Worm (Caenorhabditis elegans) whole organism, L4 larva: ENCODE measurements around the gene srz-11.

ENCODE experiments used
- R02D3.7 ChIP-seq: fragments of 150-350 bp; sonication (generic microtip); optimal IDR thresholded peaks from 3 replicates; lab custom pipeline; 2014; ENCODE audit warnings: missing biosample characterization, missing genetic modification characterization
- Y105C5A.15 ChIP-seq: fragments of 200-800 bp; sonication (Bioruptor generic); IDR thresholded peaks from 2 replicates; pipeline ENCODE4 v1.3.6; 2022; ENCODE audit warnings: missing genetic modification characterization, missing compliant biosample characterization
- Y5F2A.4 ChIP-seq: fragments of 200-800 bp; sonication (Bioruptor generic); optimal IDR thresholded peaks from 2 replicates; lab custom pipeline; 2018; ENCODE audit warnings: mild to moderate bottlenecking, missing genetic modification characterization, missing compliant biosample characterization
- Y75B8A.6 ChIP-seq: fragments of 200-800 bp; sonication (Bioruptor generic); IDR thresholded peaks from 2 replicates; pipeline ENCODE4 v1.3.6; 2022; ENCODE audit warnings: missing genetic modification reagents, missing genetic modification characterization, missing compliant biosample characterization
- ZK337.2 ChIP-seq: fragments of 200-800 bp; sonication (Bioruptor generic); IDR thresholded peaks from 2 replicates; pipeline ENCODE4 v1.3.6; 2022; ENCODE audit warnings: missing genetic modification reagents, missing genetic modification characterization, missing compliant biosample characterization
- ZK546.5 ChIP-seq, 2 experiments: sonication (generic microtip); optimal IDR thresholded peaks; 2 replicates each; lab custom pipeline; 2017; ENCODE audit warnings: missing biosample characterization in 2 of 2, missing genetic modification characterization in 2 of 2
- aha-1 ChIP-seq: fragments of 150-350 bp; peaks from one replicate; lab custom pipeline; 2014; ENCODE audit warnings: missing biosample characterization, missing genetic modification characterization
- aly-2 ChIP-seq: sonication (generic microtip); optimal IDR thresholded peaks from 2 replicates; lab custom pipeline; 2018; ENCODE audit warnings: missing biosample characterization, missing genetic modification characterization
- arid-1 ChIP-seq: fragments of 200-800 bp; sonication (Bioruptor generic); conservative IDR thresholded peaks from 2 replicates; pipeline ENCODE4 v1.3.6; 2022; ENCODE audit warnings: missing genetic modification reagents, missing genetic modification characterization, missing compliant biosample characterization
- ceh-28 ChIP-seq: fragments of 150-350 bp; optimal IDR thresholded peaks from 2 replicates; lab custom pipeline; 2014; ENCODE audit warnings: missing biosample characterization, missing genetic modification reagents, missing genetic modification characterization
- ceh-82 ChIP-seq: sonication (generic microtip); optimal IDR thresholded peaks from 2 replicates; lab custom pipeline; 2017; ENCODE audit warnings: missing biosample characterization, missing genetic modification characterization
- ces-1 ChIP-seq: fragments of 150-350 bp; sonication (generic microtip); optimal IDR thresholded peaks from 4 replicates; lab custom pipeline; 2014; ENCODE audit warnings: missing biosample characterization, missing genetic modification reagents, missing genetic modification characterization
- ctbp-1 ChIP-seq: fragments of 200-800 bp; sonication (Bioruptor generic); IDR thresholded peaks from 2 replicates; pipeline ENCODE4 v1.3.6; 2022; ENCODE audit warnings: missing genetic modification reagents, missing genetic modification characterization, missing compliant biosample characterization
- daf-8 ChIP-seq: fragments of 200-800 bp; sonication (Bioruptor generic); IDR thresholded peaks from 2 replicates; pipeline ENCODE4 v1.3.6; 2022; ENCODE audit warnings: missing genetic modification characterization, missing compliant biosample characterization
- dmd-6 ChIP-seq: fragments of 200-800 bp; sonication (Bioruptor generic); IDR thresholded peaks from 2 replicates; pipeline ENCODE4 v1.3.6; 2022; ENCODE audit warnings: missing genetic modification reagents, missing genetic modification characterization, missing compliant biosample characterization
- dmd-8 ChIP-seq: fragments of 200-800 bp; sonication (Bioruptor generic); IDR thresholded peaks from 2 replicates; pipeline ENCODE4 v1.3.6; 2022; ENCODE audit warnings: missing genetic modification characterization, missing compliant biosample characterization
- dmd-9 ChIP-seq: fragments of 200-800 bp; sonication (Bioruptor generic); IDR thresholded peaks from 2 replicates; pipeline ENCODE4 v1.3.6; 2022; ENCODE audit warnings: missing genetic modification reagents, missing genetic modification characterization, missing compliant biosample characterization
- duxl-1 ChIP-seq: sonication (generic microtip); optimal IDR thresholded peaks from 2 replicates; lab custom pipeline; 2016; ENCODE audit warnings: mild to moderate bottlenecking, missing genetic modification characterization, moderate library complexity, missing compliant biosample characterization; ENCODE audit not compliant: poor library complexity
- fkh-10 ChIP-seq: fragments of 150-350 bp; optimal IDR thresholded peaks from 2 replicates; lab custom pipeline; 2014; ENCODE audit warnings: missing biosample characterization, missing genetic modification reagents, missing genetic modification characterization
- fos-1 ChIP-seq: fragments of 150-350 bp; optimal IDR thresholded peaks from 2 replicates; lab custom pipeline; 2014; ENCODE audit warnings: missing biosample characterization, missing genetic modification characterization
- gei-8 ChIP-seq: fragments of 200-800 bp; sonication (Bioruptor generic); optimal IDR thresholded peaks from 2 replicates; lab custom pipeline; 2018; ENCODE audit warnings: mild to moderate bottlenecking, missing genetic modification characterization, missing compliant biosample characterization
- lim-7 ChIP-seq: fragments of 200-800 bp; sonication (Bioruptor generic); IDR thresholded peaks from 2 replicates; pipeline ENCODE4 v1.3.6; 2022; ENCODE audit warnings: missing genetic modification characterization, missing compliant biosample characterization
- lin-1 ChIP-seq: fragments of 200-800 bp; sonication (Bioruptor generic); IDR thresholded peaks from 2 replicates; pipeline ENCODE4 v1.3.6; 2022; ENCODE audit warnings: missing genetic modification reagents, missing genetic modification characterization, missing compliant biosample characterization
- lin-13 ChIP-seq: fragments of 150-350 bp; optimal IDR thresholded peaks from 2 replicates; lab custom pipeline; 2014; ENCODE audit warnings: missing biosample characterization, missing genetic modification reagents, missing genetic modification characterization
- lin-29 ChIP-seq: fragments of 200-800 bp; sonication (Bioruptor generic); IDR thresholded peaks from 2 replicates; pipeline ENCODE4 v1.3.6; 2022; ENCODE audit warnings: missing genetic modification reagents, missing genetic modification characterization, missing compliant biosample characterization
- lin-38 ChIP-seq: fragments of 200-800 bp; sonication (Bioruptor generic); IDR thresholded peaks from 2 replicates; pipeline ENCODE4 v1.3.6; 2022; ENCODE audit warnings: missing genetic modification reagents, missing genetic modification characterization, missing compliant biosample characterization
- lin-39 ChIP-seq: fragments of 150-350 bp; optimal IDR thresholded peaks from 2 replicates; lab custom pipeline; 2014; ENCODE audit warnings: missing biosample characterization, missing genetic modification reagents, missing genetic modification characterization
- lsy-2 ChIP-seq, 2 experiments: fragments of 150-350 bp in 1 of 2; sonication (generic microtip) in 1 of 2; optimal IDR thresholded peaks; 2 replicates each; lab custom pipeline; 2014 to 2017; ENCODE audit warnings: missing biosample characterization in 2 of 2, missing genetic modification characterization in 2 of 2
- mdl-1 ChIP-seq, 2 experiments: fragments of 150-350 bp in 1 of 2; sonication (generic microtip) in 1 of 2; optimal IDR thresholded peaks; 2 replicates each; lab custom pipeline; 2014 to 2017; ENCODE audit warnings: missing biosample characterization in 2 of 2, missing genetic modification characterization in 2 of 2
- mdt-29 ChIP-seq: fragments of 200-800 bp; sonication (Bioruptor generic); IDR thresholded peaks from 2 replicates; pipeline ENCODE4 v1.3.6; 2022; ENCODE audit warnings: missing genetic modification reagents, missing genetic modification characterization, missing compliant biosample characterization
- mxl-2 ChIP-seq: fragments of 200-800 bp; sonication (Bioruptor generic); conservative IDR thresholded peaks from 2 replicates; pipeline ENCODE4 v1.3.6; 2022; ENCODE audit warnings: missing genetic modification reagents, missing genetic modification characterization, missing compliant biosample characterization
- mxl-3 ChIP-seq: fragments of 200-800 bp; sonication (Bioruptor generic); optimal IDR thresholded peaks from 2 replicates; lab custom pipeline; 2018; ENCODE audit warnings: mild to moderate bottlenecking, missing genetic modification characterization, missing compliant biosample characterization
- nhr-102 ChIP-seq: sonication (generic microtip); optimal IDR thresholded peaks from 2 replicates; lab custom pipeline; 2016; ENCODE audit warnings: mild to moderate bottlenecking, missing genetic modification characterization, moderate library complexity, missing compliant biosample characterization
- nhr-28 ChIP-seq: fragments of 150-350 bp; optimal IDR thresholded peaks from 2 replicates; lab custom pipeline; 2014; ENCODE audit warnings: missing biosample characterization, missing genetic modification characterization
- nhr-41 ChIP-seq: fragments of 200-800 bp; sonication (Bioruptor generic); IDR thresholded peaks from 2 replicates; pipeline ENCODE4 v1.3.6; 2022; ENCODE audit warnings: missing genetic modification reagents, missing genetic modification characterization, missing compliant biosample characterization
- nhr-48 ChIP-seq: sonication (generic microtip); optimal IDR thresholded peaks from 2 replicates; lab custom pipeline; 2016; ENCODE audit warnings: mild to moderate bottlenecking, missing genetic modification characterization, missing compliant biosample characterization
- nhr-6 ChIP-seq: fragments of 150-350 bp; optimal IDR thresholded peaks from 2 replicates; lab custom pipeline; 2014; ENCODE audit warnings: missing biosample characterization, missing genetic modification characterization
- pha-4 ChIP-seq, 2 experiments: fragments of 150-350 bp in 1 of 2; fragments of 200-800 bp in 1 of 2; sonication (Bioruptor generic) in 1 of 2; IDR thresholded peaks in 1 of 2; optimal IDR thresholded peaks in 1 of 2; 2 replicates each; pipeline versions ENCODE4 v1.3.6 to Lab custom; 2014 to 2022; ENCODE audit warnings: missing genetic modification characterization in 2 of 2, missing genetic modification reagents in 2 of 2, missing biosample characterization in 1 of 2, missing compliant biosample characterization in 1 of 2
- php-3 ChIP-seq: fragments of 200-800 bp; sonication (Bioruptor generic); IDR thresholded peaks from 2 replicates; pipeline ENCODE4 v1.3.6; 2022; ENCODE audit warnings: missing genetic modification reagents, missing genetic modification characterization, missing compliant biosample characterization
- pqm-1 ChIP-seq: sonication (generic microtip); optimal IDR thresholded peaks from 2 replicates; lab custom pipeline; 2017; ENCODE audit warnings: missing biosample characterization, missing genetic modification characterization
- sdz-12 ChIP-seq: fragments of 200-800 bp; sonication (Bioruptor generic); optimal IDR thresholded peaks from 2 replicates; lab custom pipeline; 2018; ENCODE audit warnings: mild to moderate bottlenecking, missing genetic modification characterization, missing compliant biosample characterization
- snpc-4 ChIP-seq: fragments of 150-350 bp; optimal IDR thresholded peaks from 2 replicates; lab custom pipeline; 2014; ENCODE audit warnings: missing biosample characterization, missing genetic modification characterization
- spr-1 ChIP-seq: sonication (generic microtip); optimal IDR thresholded peaks from 2 replicates; lab custom pipeline; 2016; ENCODE audit warnings: mild to moderate bottlenecking, missing genetic modification characterization, missing compliant biosample characterization
- unc-39 ChIP-seq: sonication (generic microtip); optimal IDR thresholded peaks from 2 replicates; lab custom pipeline; 2017; ENCODE audit warnings: missing biosample characterization, missing genetic modification characterization
- unc-62 ChIP-seq, 3 experiments: fragments of 150-350 bp in 1 of 3; sonication (generic microtip); optimal IDR thresholded peaks in 2 of 3; peaks in 1 of 3; 1 replicate in 1 of 3; 2 replicates in 2 of 3; lab custom pipeline; 2014 to 2017; ENCODE audit warnings: missing biosample characterization in 3 of 3, missing genetic modification characterization in 3 of 3, missing genetic modification reagents in 3 of 3, missing genotype in 1 of 3
- zip-11 ChIP-seq: fragments of 200-800 bp; sonication (Bioruptor generic); IDR thresholded peaks from 2 replicates; pipeline ENCODE4 v1.3.6; 2022; ENCODE audit warnings: missing genetic modification characterization, missing compliant biosample characterization
- zip-2 ChIP-seq: fragments of 150-350 bp; optimal IDR thresholded peaks from 2 replicates; lab custom pipeline; 2014; ENCODE audit warnings: missing biosample characterization, missing genetic modification characterization
- ztf-11 ChIP-seq: fragments of 150-350 bp; optimal IDR thresholded peaks from 2 replicates; lab custom pipeline; 2014; ENCODE audit warnings: missing biosample characterization, missing genetic modification characterization
- ztf-7 ChIP-seq: fragments of 150-350 bp; optimal IDR thresholded peaks from 2 replicates; lab custom pipeline; 2014; ENCODE audit warnings: missing biosample characterization, missing genetic modification characterization

srz-11 gene

ce11 chrV:15187083-15188057, 24.5 kb downstream of the srz-11 start, which contains the start of the genes cyn-7 and bath-36 (continued):
- no peak for TF ChIP-seq dmd-9
- TF ChIP-seq ztf-7: peak; percentile 48
- no peak for TF ChIP-seq dmd-8
- TF ChIP-seq nhr-28 (tag; lab: Kevin White, UChicago): peak; percentile 97
- 0 out of 2 replicates have a peak, but pooled peaks have one; percentile 28 for TF ChIP-seq arid-1 (GFP tag; lab: Robert Waterston, UW)
- peak; percentile 92 for TF ChIP-seq aha-1
- TF ChIP-seq ces-1: no peak
- peak; percentile 22 for TF ChIP-seq spr-1 (tag; lab: Kevin White, UChicago)
- no peak for TF ChIP-seq snpc-4 (tag; lab: Kevin White, UChicago)
- peak; percentile 71; the same call in 1 of the 2 replicates for TF ChIP-seq mdt-29 (GFP tag; lab: Robert Waterston, UW)
- no peak for TF ChIP-seq unc-39 (tag; lab: Kevin White, UChicago)
- no peak for TF ChIP-seq fos-1 (tag; lab: Kevin White, UChicago)
- no peak for TF ChIP-seq zip-11 (GFP tag; lab: Robert Waterston, UW)
- TF ChIP-seq Y75B8A.6 (GFP tag; lab: Robert Waterston, UW): no peak
- no peak for TF ChIP-seq lin-29
- peak in 1 of 2 experiments; percentile 55 for TF ChIP-seq mdl-1 (tag; optimal IDR thresholded peaks at IDR 0.05; lab: Kevin White, UChicago)
- TF ChIP-seq lim-7 (GFP tag; lab: Robert Waterston, UW): no peak
- TF ChIP-seq ZK337.2 (GFP tag; lab: Robert Waterston, UW): no peak
- TF ChIP-seq pha-4 (GFP tag; IDR thresholded peaks at IDR 0.05; lab: Robert Waterston, UW): 0 out of 2 replicates have a peak, but pooled peaks have one; percentile 37
- TF ChIP-seq pha-4 (tag; optimal IDR thresholded peaks at IDR 0.05; lab: Kevin White, UChicago): peak; percentile 38
- TF ChIP-seq lin-1 (GFP tag; lab: Robert Waterston, UW): no peak
- peak; percentile 78 for TF ChIP-seq mxl-3 (GFP tag; lab: Kevin White, UChicago)
- peak; percentile 75 for TF ChIP-seq dmd-6 (GFP tag; lab: Robert Waterston, UW)
- no peak for TF ChIP-seq mxl-2
- TF ChIP-seq Y5F2A.4 (GFP tag; lab: Kevin White, UChicago): no peak
- TF ChIP-seq ceh-82 (tag; lab: Kevin White, UChicago): no peak
- no peak for TF ChIP-seq ceh-28 (tag; lab: Kevin White, UChicago)
- peak; percentile 75 for TF ChIP-seq nhr-48 (tag; lab: Kevin White, UChicago)
- TF ChIP-seq unc-62 (GFP tag; optimal IDR thresholded peaks at IDR 0.05 in 1 of 2; lab: Kevin White, UChicago): no peak
- TF ChIP-seq unc-62 (tag; optimal IDR thresholded peaks at IDR 0.05; lab: Kevin White, UChicago): no peak
- TF ChIP-seq pqm-1 (tag; lab: Kevin White, UChicago): peak; percentile 51
- peak; percentile 37 for TF ChIP-seq duxl-1 (tag; lab: Kevin White, UChicago)
- TF ChIP-seq aly-2 (tag; lab: Kevin White, UChicago): no peak
- TF ChIP-seq lin-39 (tag; lab: Kevin White, UChicago): no peak
- peak; percentile 74 for TF ChIP-seq nhr-6 (tag; lab: Kevin White, UChicago)
- TF ChIP-seq nhr-41 (GFP tag; lab: Robert Waterston, UW): no peak
- TF ChIP-seq sdz-12 (GFP tag; lab: Kevin White, UChicago): no peak
- TF ChIP-seq Y105C5A.15 (GFP tag; lab: Robert Waterston, UW): no peak
- TF ChIP-seq php-3 (GFP tag; lab: Robert Waterston, UW): 0 out of 2 replicates have a peak, but pooled peaks have one; percentile 34
- no peak for TF ChIP-seq ZK546.5 (tag; optimal IDR thresholded peaks at IDR 0.05; lab: Kevin White, UChicago)
- peak; percentile 18 for TF ChIP-seq zip-2
- no peak for TF ChIP-seq gei-8 (GFP tag; lab: Kevin White, UChicago)
- peak; percentile 88 for TF ChIP-seq lin-38 (GFP tag; lab: Robert Waterston, UW)
- TF ChIP-seq nhr-102 (tag; lab: Kevin White, UChicago): peak; percentile 77
- no peak for TF ChIP-seq ctbp-1 (GFP tag; lab: Robert Waterston, UW)
- peak; percentile 62 for TF ChIP-seq lin-13
- no peak for TF ChIP-seq R02D3.7 (tag; lab: Kevin White, UChicago)
- TF ChIP-seq lsy-2 (tag; optimal IDR thresholded peaks at IDR 0.05; lab: Kevin White, UChicago): peak in 1 of 2 experiments; percentile 75
- TF ChIP-seq daf-8 (GFP tag; lab: Robert Waterston, UW): no peak
- TF ChIP-seq ztf-11 (tag; lab: Kevin White, UChicago): no peak
- TF ChIP-seq fkh-10 (GFP tag; lab: Kevin White, UChicago): peak; percentile 37
